Fruit fly (Drosophila melanogaster) whole organism, wandering third instar larva: Measurements from ENCODE around the gene CG14893.

ENCODE experiments used
- CG32264 ChIP-seq: fragments of 200-800 bp; sonication (Bioruptor generic); optimal IDR thresholded peaks from 2 replicates; lab custom pipeline; 2016; ENCODE audit warnings: missing biosample characterization, missing genetic modification characterization
- CG9705 ChIP-seq: fragments of 200-800 bp; sonication (Bioruptor generic); optimal IDR thresholded peaks from 2 replicates; lab custom pipeline; 2018; ENCODE audit warnings: missing biosample characterization, mild to moderate bottlenecking, missing genetic modification characterization
- Dif ChIP-seq: fragments of 200-275, 200-300 bp; sonication (Bioruptor generic); optimal IDR thresholded peaks from 2 replicates; lab custom pipeline; 2018; ENCODE audit warnings: missing biosample characterization, missing genetic modification characterization; ENCODE audit not compliant: partially characterized antibody
- GATAd ChIP-seq: sonication (Bioruptor generic); optimal IDR thresholded peaks from 2 replicates; lab custom pipeline; 2016; ENCODE audit warnings: missing biosample characterization, missing genetic modification characterization
- HLH106 ChIP-seq: fragments of 200-800 bp; optimal IDR thresholded peaks from 3 replicates; lab custom pipeline; 2019; ENCODE audit warnings: missing biosample characterization, mild to moderate bottlenecking, missing genetic modification characterization, moderate library complexity
- Hnf4 ChIP-seq: fragments of 200-800 bp; sonication (Bioruptor generic); optimal IDR thresholded peaks from 2 replicates; lab custom pipeline; 2016; ENCODE audit warnings: missing biosample characterization, mild to moderate bottlenecking, missing genetic modification characterization
- Hr78 ChIP-seq: fragments of >200 bp; optimal IDR thresholded peaks from 2 replicates; lab custom pipeline; 2017; ENCODE audit warnings: missing biosample characterization, missing genetic modification characterization
- Hr83 ChIP-seq: fragments of 200-300 bp; sonication (Bioruptor generic); optimal IDR thresholded peaks from 2 replicates; lab custom pipeline; 2016; ENCODE audit warnings: missing biosample characterization, mild to moderate bottlenecking, missing genetic modification characterization, moderate library complexity; ENCODE audit not compliant: poor library complexity, severe bottlenecking
- Jra ChIP-seq: sonication (Bioruptor generic); optimal IDR thresholded peaks from 2 replicates; lab custom pipeline; 2016; ENCODE audit warnings: missing biosample characterization, missing genetic modification characterization
- Mio ChIP-seq: sonication (Bioruptor generic); optimal IDR thresholded peaks from 2 replicates; lab custom pipeline; 2016; ENCODE audit warnings: missing biosample characterization, missing genetic modification characterization
- Myc ChIP-seq: fragments of >200 bp; optimal IDR thresholded peaks from 2 replicates; lab custom pipeline; 2017
- N ChIP-seq: fragments of >200 bp; optimal IDR thresholded peaks from 2 replicates; lab custom pipeline; 2018; ENCODE audit warnings: missing biosample characterization, missing external identifiers, missing genetic modification characterization
- OdsH ChIP-seq: fragments of 200-800 bp; sonication (Bioruptor generic); optimal IDR thresholded peaks from 2 replicates; lab custom pipeline; 2016; ENCODE audit warnings: missing biosample characterization, mild to moderate bottlenecking, missing genetic modification characterization
- Rel ChIP-seq, 2 experiments: fragments of 200-800 bp; sonication (Bioruptor generic) in 1 of 2; optimal IDR thresholded peaks; 2 replicates in 1 of 2; 3 replicates in 1 of 2; lab custom pipeline; 2016 to 2019; ENCODE audit warnings: mild to moderate bottlenecking in 2 of 2, missing biosample characterization in 2 of 2, missing genetic modification characterization in 2 of 2, moderate library complexity in 1 of 2
- Sp1 ChIP-seq: fragments of 200-800 bp; sonication (Bioruptor generic); optimal IDR thresholded peaks from 3 replicates; lab custom pipeline; 2019; ENCODE audit warnings: missing biosample characterization, mild to moderate bottlenecking, missing genetic modification characterization, moderate library complexity
- Vsx2 ChIP-seq: fragments of 200-300, 225-300 bp; sonication (Bioruptor generic); optimal IDR thresholded peaks from 2 replicates; lab custom pipeline; 2018; ENCODE audit warnings: missing biosample characterization, missing genetic modification characterization; ENCODE audit not compliant: partially characterized antibody
- br ChIP-seq: fragments of 200-800 bp; sonication (Bioruptor generic); optimal IDR thresholded peaks from 2 replicates; lab custom pipeline; 2016; ENCODE audit warnings: missing biosample characterization, missing genetic modification characterization
- brk ChIP-seq: fragments of 200-800 bp; sonication (Bioruptor generic); optimal IDR thresholded peaks from 2 replicates; lab custom pipeline; 2016; ENCODE audit warnings: missing biosample characterization, mild to moderate bottlenecking, missing genetic modification characterization
- dmrt93B ChIP-seq: fragments of 200-800 bp; sonication (Bioruptor generic); optimal IDR thresholded peaks from 2 replicates; lab custom pipeline; 2018; ENCODE audit warnings: missing biosample characterization, mild to moderate bottlenecking, missing genetic modification characterization
- dsf ChIP-seq: sonication (Bioruptor generic); optimal IDR thresholded peaks from 2 replicates; lab custom pipeline; 2016; ENCODE audit warnings: missing biosample characterization, missing genetic modification characterization, borderline replicate concordance
- ey ChIP-seq: fragments of 200-800 bp; sonication (Bioruptor generic); optimal IDR thresholded peaks from 2 replicates; lab custom pipeline; 2016; ENCODE audit warnings: missing biosample characterization, missing genetic modification characterization
- foxo ChIP-seq, 2 experiments: fragments of 200-800 bp; sonication (Bioruptor generic); optimal IDR thresholded peaks; 2 replicates in 1 of 2; 3 replicates in 1 of 2; lab custom pipeline; 2016 to 2017; ENCODE audit warnings: missing biosample characterization in 2 of 2, missing genetic modification characterization in 2 of 2
- fru ChIP-seq: fragments of 200-800 bp; sonication (Bioruptor generic); optimal IDR thresholded peaks from 3 replicates; lab custom pipeline; 2016; ENCODE audit warnings: missing biosample characterization, mild to moderate bottlenecking, missing genetic modification characterization
- h ChIP-seq: fragments of 200-800 bp; sonication (Bioruptor generic); optimal IDR thresholded peaks from 3 replicates; lab custom pipeline; 2016; ENCODE audit warnings: missing biosample characterization, mild to moderate bottlenecking, missing genetic modification characterization
- lola ChIP-seq: fragments of >200 bp; optimal IDR thresholded peaks from 2 replicates; lab custom pipeline; 2017; ENCODE audit warnings: missing biosample characterization, missing genetic modification characterization
- pan ChIP-seq: fragments of >200 bp; optimal IDR thresholded peaks from 2 replicates; lab custom pipeline; 2017
- psq ChIP-seq: fragments of 200-800 bp; sonication (Bioruptor generic); optimal IDR thresholded peaks from 3 replicates; lab custom pipeline; 2017; ENCODE audit warnings: missing biosample characterization, mild to moderate bottlenecking, missing genetic modification characterization, moderate library complexity
- rgr ChIP-seq: fragments of 200-800 bp; sonication (Bioruptor generic); optimal IDR thresholded peaks from 3 replicates; lab custom pipeline; 2016; ENCODE audit warnings: missing biosample characterization, mild to moderate bottlenecking, missing genetic modification characterization
- sage ChIP-seq: fragments of 200-800 bp; sonication (Bioruptor generic); optimal IDR thresholded peaks from 2 replicates; lab custom pipeline; 2016; ENCODE audit warnings: missing biosample characterization, mild to moderate bottlenecking, missing genetic modification characterization
- sv ChIP-seq: fragments of 200-800 bp; sonication (Bioruptor generic); optimal IDR thresholded peaks from 3 replicates; lab custom pipeline; 2016; ENCODE audit warnings: missing biosample characterization, missing genetic modification characterization
- tai ChIP-seq: sonication (Bioruptor generic); optimal IDR thresholded peaks from 2 replicates; lab custom pipeline; 2016; ENCODE audit warnings: missing biosample characterization, missing genetic modification characterization
- usp ChIP-seq: fragments of >200 bp; optimal IDR thresholded peaks from 2 replicates; lab custom pipeline; 2017; ENCODE audit warnings: missing biosample characterization, missing genetic modification characterization
- woc ChIP-seq: sonication (Bioruptor generic); optimal IDR thresholded peaks from 2 replicates; lab custom pipeline; 2016; ENCODE audit warnings: missing biosample characterization, mild to moderate bottlenecking, missing genetic modification characterization

CG14893 gene

dm6 chr3R:16643591-16643990 lies 23.0 kb downstream of the CG14893 start, which contains the start of gene Arl6IP1:
TSS of gene Arl6IP1 (plus strand) at chr3R:16643605.
- TF ChIP-seq CG32264 (GFP tag; lab: Kevin White, UChicago) (no peak), usp (no peak), brk (GFP tag; lab: Kevin White, UChicago) (no peak), rgr (no peak), Hr78 (no peak), h (GFP tag; lab: Kevin White, UChicago) (no peak), Vsx2 (GFP tag; lab: Kevin White, UChicago) (no peak), fru (GFP tag; lab: Kevin White, UChicago) (no peak), foxo (GFP tag; optimal IDR thresholded peaks at IDR 0.05; lab: Kevin White, UChicago) (no peak), Mio (no peak), dmrt93B (GFP tag; lab: Kevin White, UChicago) (no peak), GATAd (GFP tag; lab: Kevin White, UChicago) (no peak), woc (GFP tag; lab: Kevin White, UChicago) (no peak), psq (no peak), Hnf4 (GFP tag; lab: Kevin White, UChicago) (no peak), CG9705 (no peak), dsf (GFP tag; lab: Kevin White, UChicago) (no peak)

- TF ChIP-seq HLH106 (tag; lab: Kevin White, UChicago) (peak; percentile 77), Rel (GFP tag; optimal IDR thresholded peaks at IDR 0.05; lab: Kevin White, UChicago) (no peak), Rel (tag; optimal IDR thresholded peaks at IDR 0.05; lab: Kevin White, UChicago) (peak; percentile 27), psq (peak; percentile 6), CG9705 (peak; percentile 69), sv (GFP tag; lab: Kevin White, UChicago) (peak; percentile 52), brk (GFP tag; lab: Kevin White, UChicago) (no peak), br (GFP tag; lab: Kevin White, UChicago) (no peak), N (GFP tag; lab: Kevin White, UChicago) (peak; percentile 78), Hr83 (GFP tag; lab: Kevin White, UChicago) (no peak), Dif (GFP tag; lab: Kevin White, UChicago) (no peak), woc (GFP tag; lab: Kevin White, UChicago) (no peak), lola (GFP tag; lab: Kevin White, UChicago) (no peak), sage (GFP tag; lab: Kevin White, UChicago) (no peak), pan (lab: Kevin White, UChicago) (no peak), ey (GFP tag; lab: Kevin White, UChicago) (peak; percentile 49), OdsH (GFP tag; lab: Kevin White, UChicago) (peak; percentile 13), Myc (no peak), Sp1 (GFP tag; lab: Kevin White, UChicago) (peak; percentile 68)
These were observed 26.6 kb downstream of the CG14893 start, which contains the start of the genes CG10324 and CCT3 for dm6 chr3R:16646952-16647715. TSS of gene CG10324 (minus strand) at chr3R:16647004. TSS of gene CCT3 (plus strand) at chr3R:16647605.

- TF ChIP-seq Jra (GFP tag; lab: Kevin White, UChicago) (peak; percentile 14), foxo (GFP tag; optimal IDR thresholded peaks at IDR 0.05; lab: Kevin White, UChicago) (no peak), Myc (peak; percentile 46), psq (no peak)
These were observed 27.1 kb downstream of the CG14893 start for dm6 chr3R:16647716-16648016.

dm6 chr3R:16649282-16649681 lies 28.7 kb downstream of the CG14893 start:
- TF ChIP-seq sv (GFP tag; lab: Kevin White, UChicago) (no peak), brk (GFP tag; lab: Kevin White, UChicago) (no peak), N (GFP tag; lab: Kevin White, UChicago) (no peak), Myc (no peak), br (GFP tag; lab: Kevin White, UChicago) (no peak), Mio (no peak), dmrt93B (GFP tag; lab: Kevin White, UChicago) (no peak), dsf (GFP tag; lab: Kevin White, UChicago) (no peak), Dif (GFP tag; lab: Kevin White, UChicago) (no peak), tai (GFP tag; lab: Kevin White, UChicago) (no peak), psq (no peak)
